Worm (Caenorhabditis elegans) whole organism, young adult: ENCODE data around the gene ubc-26.

ENCODE experiments used
- F49E8.2 ChIP-seq: sonication (generic microtip); optimal IDR thresholded peaks from 3 replicates; lab custom pipeline; 2017; ENCODE audit warnings: missing genetic modification characterization, mild to moderate bottlenecking, missing compliant biosample characterization, antibody characterized with exemption, moderate library complexity; ENCODE audit not compliant: insufficient read depth
- ZK185.1 ChIP-seq: sonication (generic microtip); optimal IDR thresholded peaks from 2 replicates; lab custom pipeline; 2016; ENCODE audit warnings: mild to moderate bottlenecking, missing genetic modification characterization, missing compliant biosample characterization; ENCODE audit not compliant: poor library complexity, severe bottlenecking
- ama-1 ChIP-seq, 3 experiments: fragments of 150-350 bp in 1 of 3; sonication (generic microtip) in 2 of 3; optimal IDR thresholded peaks; 2 replicates each; lab custom pipeline; 2014 to 2018; ENCODE audit warnings: missing biosample characterization in 2 of 3, missing genetic modification characterization in 2 of 3, missing genetic modification reagents in 2 of 3
- him-1 ChIP-seq: sonication (generic microtip); optimal IDR thresholded peaks from 2 replicates; lab custom pipeline; 2016; ENCODE audit warnings: missing genotype, missing genetic modification reagents, missing genetic modification characterization, missing compliant biosample characterization
- hlh-12 ChIP-seq: sonication (generic microtip); optimal IDR thresholded peaks from 2 replicates; lab custom pipeline; 2016; ENCODE audit warnings: missing genetic modification characterization, missing compliant biosample characterization
- hmg-20 ChIP-seq: fragments of 200-800 bp; sonication (Bioruptor generic); IDR thresholded peaks from 2 replicates; pipeline ENCODE4 v1.3.6; 2022; ENCODE audit warnings: missing genetic modification reagents, missing genetic modification characterization, missing compliant biosample characterization
- lin-40 ChIP-seq: sonication (generic microtip); optimal IDR thresholded peaks from 2 replicates; lab custom pipeline; 2016; ENCODE audit warnings: missing genetic modification characterization, mild to moderate bottlenecking, missing compliant biosample characterization, missing genotype, missing genetic modification reagents
- madf-6 ChIP-seq: fragments of 200-800 bp; sonication (Bioruptor generic); IDR thresholded peaks from 2 replicates; pipeline ENCODE4 v1.3.6; 2022; ENCODE audit warnings: missing genetic modification reagents, missing genetic modification characterization, missing compliant biosample characterization
- nhr-90 ChIP-seq: sonication (generic microtip); optimal IDR thresholded peaks from 2 replicates; lab custom pipeline; 2016; ENCODE audit warnings: missing genotype, mild to moderate bottlenecking, missing genetic modification characterization, missing compliant biosample characterization
- pbrm-1 ChIP-seq: fragments of 200-800 bp; sonication (Bioruptor generic); IDR thresholded peaks from 2 replicates; pipeline ENCODE4 v1.3.6; 2022; ENCODE audit warnings: missing genetic modification reagents, missing genetic modification characterization, missing compliant biosample characterization
- sea-2 ChIP-seq: fragments of 200-800 bp; sonication (Bioruptor generic); IDR thresholded peaks from 2 replicates; pipeline ENCODE4 v1.3.6; 2022; ENCODE audit warnings: missing genetic modification characterization, missing compliant biosample characterization

DNA sequence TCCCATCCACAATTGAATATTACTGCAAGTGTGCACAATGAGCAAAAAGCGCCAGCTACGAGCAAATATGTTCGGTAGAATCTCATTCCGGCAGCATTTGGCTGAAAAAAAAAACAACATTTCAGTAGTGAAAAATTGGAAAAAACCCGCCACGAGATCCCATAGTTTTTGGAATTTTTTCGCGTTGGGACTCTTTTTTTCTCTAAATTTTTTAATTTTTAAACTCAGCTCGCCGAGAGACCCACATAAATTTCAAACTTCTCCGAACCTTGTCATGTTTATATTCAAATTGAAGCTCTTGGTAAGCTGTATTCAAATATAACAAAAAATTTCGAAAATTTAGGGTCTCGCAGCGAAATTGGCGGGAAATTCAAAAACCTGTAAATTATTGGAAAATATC is 5.9 kb downstream of the ubc-26 start, which contains the start of gene sqv-2:
- TF ChIP-seq hlh-12, result no peak
- TF ChIP-seq lin-40, result no peak
- TF ChIP-seq sea-2, result no peak
- no peak for TF ChIP-seq him-1 (tag; lab: Kevin White, UChicago)
- no peak for TF ChIP-seq nhr-90 (tag; lab: Kevin White, UChicago)
- TF ChIP-seq madf-6 (GFP tag; lab: Robert Waterston, UW), result no peak
- TF ChIP-seq pbrm-1 (GFP tag; lab: Robert Waterston, UW), result no peak
- no peak for TF ChIP-seq F49E8.2
- no peak for TF ChIP-seq ama-1 (optimal IDR thresholded peaks at IDR 0.05; lab: Kevin White, UChicago)
- no peak for TF ChIP-seq ama-1 (GFP tag; optimal IDR thresholded peaks at IDR 0.05; lab: Kevin White, UChicago)
- no peak for TF ChIP-seq ZK185.1 (tag; lab: Kevin White, UChicago)
- no peak for TF ChIP-seq hmg-20
